ENCODE assay signal across 2 fruit fly cellular contexts in genomic region chrX:19714816-19715215, dm6.
A peak's percentile ranks its signal among the peaks of the same experiment; 100 is the strongest.
TF ChIP-seq lines count a peak whose summit lies in the region.

No protein-coding gene starts in this region.

- TF ChIP-seq CTCF in whole organism, embryonic (GFP tag; optimal IDR thresholded peaks at IDR 0.05; lab: Kevin White, UChicago) = no peak

TF ChIP-seq in whole organism, embryonic, 481 proteins besides CTCF, POLR2A, EP300 and RAD21:
- TF ChIP-seq Hand (GFP tag; optimal IDR thresholded peaks at IDR 0.05; lab: Kevin White, UChicago) = no peak
- peak; percentile 39 for TF ChIP-seq CG12769 (tag; optimal IDR thresholded peaks at IDR 0.05; lab: Kevin White, UChicago)
- peak; percentile 70 for TF ChIP-seq grau (tag; optimal IDR thresholded peaks at IDR 0.05; lab: Kevin White, UChicago)
- peak; percentile 52 for TF ChIP-seq Med (GFP tag; lab: Kevin White, UChicago)
- no peak for TF ChIP-seq CG10209 (GFP tag; optimal IDR thresholded peaks at IDR 0.05; lab: Kevin White, UChicago)
- no peak for TF ChIP-seq Fer3 (tag; optimal IDR thresholded peaks at IDR 0.05; lab: Kevin White, UChicago)
- peak; percentile 12 for TF ChIP-seq CG10543 (GFP tag; optimal IDR thresholded peaks at IDR 0.05; lab: Kevin White, UChicago)
- no peak for TF ChIP-seq CG12219 (GFP tag; optimal IDR thresholded peaks at IDR 0.05; lab: Kevin White, UChicago)
- no peak for TF ChIP-seq CG17186 (GFP tag; optimal IDR thresholded peaks at IDR 0.05; lab: Kevin White, UChicago)
- TF ChIP-seq Deaf1 (tag; optimal IDR thresholded peaks at IDR 0.05; lab: Kevin White, UChicago) = peak; percentile 77

TF ChIP-seq in whole organism, prepupa, 60 proteins besides CTCF, POLR2A, EP300 and RAD21:
- TF ChIP-seq eg (GFP tag; IDR thresholded peaks at IDR 0.05; lab: Robert Waterston, UW) (no peak), svp (GFP tag; lab: Kevin White, UChicago) (peak; percentile 71)
